Worm (Caenorhabditis elegans): ENCODE data around the gene C42D8.9.

Gene C42D8.9

ce11 chrX:5060756-5061155, 46.1 kb downstream of the C42D8.9 start, which contains the start of gene C24H10.3:
Gene C24H10.3 (plus strand): TSS chrX:5061056.
- TF ChIP-seq sox-2 (GFP tag; IDR thresholded peaks at IDR 0.05), result no peak
- TF ChIP-seq unc-55 (GFP tag; optimal IDR thresholded peaks at IDR 0.05), result no peak
- TF ChIP-seq F13H6.1 (tag; optimal IDR thresholded peaks at IDR 0.05), result no peak
- TF ChIP-seq ceh-6 (GFP tag; optimal IDR thresholded peaks at IDR 0.05), result no peak
- no peak for TF ChIP-seq ceh-9 (tag; optimal IDR thresholded peaks at IDR 0.05)
- TF ChIP-seq Y22D7AL.16 (tag; optimal IDR thresholded peaks at IDR 0.05), result no peak
- no peak for TF ChIP-seq dve-1 (tag; optimal IDR thresholded peaks at IDR 0.05)
- no peak for TF ChIP-seq hlh-30 (tag; optimal IDR thresholded peaks at IDR 0.05; ENCODE audit: insufficient read depth)
- no peak for TF ChIP-seq nhr-232 (tag; optimal IDR thresholded peaks at IDR 0.05)
- no peak for TF ChIP-seq odd-2 (tag; optimal IDR thresholded peaks at IDR 0.05)
- TF ChIP-seq ahr-1 (tag; optimal IDR thresholded peaks at IDR 0.05), result no peak
- TF ChIP-seq ceh-31 (tag; optimal IDR thresholded peaks at IDR 0.05), result no peak
- TF ChIP-seq ceh-19 (GFP tag; optimal IDR thresholded peaks at IDR 0.05), result no peak

DNA sequence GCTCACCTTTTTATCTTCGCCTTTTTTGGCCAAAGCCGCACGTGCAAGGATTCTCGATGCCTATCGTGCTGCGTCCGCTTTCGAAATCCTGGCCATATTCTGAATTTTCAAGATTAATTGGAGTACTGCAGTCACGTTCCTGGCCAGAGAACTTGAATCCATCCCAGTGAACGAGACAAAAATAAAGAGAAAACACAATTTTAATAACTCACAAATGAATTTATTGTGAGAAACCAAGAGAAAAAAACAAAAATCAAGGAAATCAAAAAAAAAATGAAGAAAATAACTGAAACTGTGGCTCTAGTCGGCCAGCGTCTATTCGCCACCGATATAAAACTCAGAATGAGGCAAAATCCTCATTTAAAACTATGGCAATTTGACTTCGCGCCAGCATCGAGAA, 47.7 kb downstream of the C42D8.9 start, which contains the start of gene C24H10.4:
Gene C24H10.4, minus strand, starts transcription at position 101 of the 400 bp plus-strand sequence.
- TF ChIP-seq nhr-232 (tag; optimal IDR thresholded peaks at IDR 0.05), result no peak
- TF ChIP-seq hlh-8 (tag; optimal IDR thresholded peaks at IDR 0.05), result no peak
- no peak for TF ChIP-seq K02D7.2 (tag; optimal IDR thresholded peaks at IDR 0.05)
- no peak for TF ChIP-seq ceh-9 (tag; optimal IDR thresholded peaks at IDR 0.05)
- TF ChIP-seq pag-3 (tag; optimal IDR thresholded peaks at IDR 0.05; ENCODE audit: borderline replicate concordance), result no peak
- no peak for TF ChIP-seq sox-4 (tag; optimal IDR thresholded peaks at IDR 0.05)
- TF ChIP-seq ceh-2 (tag; optimal IDR thresholded peaks at IDR 0.05), result no peak
- TF ChIP-seq fkh-6 (tag; optimal IDR thresholded peaks at IDR 0.05), result no peak
- TF ChIP-seq rnt-1 (tag; optimal IDR thresholded peaks at IDR 0.05), result no peak
- no peak for TF ChIP-seq sox-2 (GFP tag; IDR thresholded peaks at IDR 0.05)
- no peak for TF ChIP-seq ets-4 (tag; optimal IDR thresholded peaks at IDR 0.05)
- TF ChIP-seq C38D4.7 (GFP tag; optimal IDR thresholded peaks at IDR 0.05), result no peak
- TF ChIP-seq eyg-1 (tag; optimal IDR thresholded peaks at IDR 0.05), result no peak
- TF ChIP-seq dmd-4 (tag; optimal IDR thresholded peaks at IDR 0.05; ENCODE audit: borderline replicate concordance), result no peak
- TF ChIP-seq tbx-7 (tag; optimal IDR thresholded peaks at IDR 0.05), result no peak
- TF ChIP-seq pax-1 (tag; optimal IDR thresholded peaks at IDR 0.05), result no peak

DNA sequence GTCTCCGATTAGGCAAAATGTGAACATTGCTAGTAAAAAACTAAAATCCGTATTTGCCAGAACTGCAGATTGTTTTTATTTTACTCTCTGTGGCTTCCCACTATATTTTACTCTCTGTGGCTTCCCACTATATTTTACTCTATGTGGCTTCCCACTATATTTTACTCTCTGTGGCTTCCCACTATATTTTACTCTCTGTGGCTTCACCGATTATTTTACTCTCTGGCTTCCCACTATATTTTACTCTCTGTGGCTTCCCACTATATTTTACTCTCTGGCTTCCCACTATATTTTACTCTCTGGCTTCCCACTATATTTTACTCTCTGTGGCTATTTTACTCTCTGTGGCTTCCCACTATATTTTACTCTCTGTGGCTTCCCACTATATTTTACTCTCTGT, 50.6 kb downstream of the C42D8.9 start:
- peak; percentile 80 for TF ChIP-seq elt-4 (tag; optimal IDR thresholded peaks at IDR 0.05)
- peak; percentile 84 for TF ChIP-seq hlh-6 (tag; optimal IDR thresholded peaks at IDR 0.05)
- peak; percentile 79 for TF ChIP-seq che-1 (tag; optimal IDR thresholded peaks at IDR 0.05)
- TF ChIP-seq lin-11 (tag; optimal IDR thresholded peaks at IDR 0.05), result peak; percentile 79
- TF ChIP-seq pat-9 (tag; optimal IDR thresholded peaks at IDR 0.05), result peak; percentile 77
- peak; percentile 25 for TF ChIP-seq ceh-34 (tag; optimal IDR thresholded peaks at IDR 0.05)
- TF ChIP-seq gmeb-2 (tag; optimal IDR thresholded peaks at IDR 0.05), result peak; percentile 66
- TF ChIP-seq fax-1 (tag; optimal IDR thresholded peaks at IDR 0.05), result peak; percentile 56
- peak; percentile 79 for TF ChIP-seq hlh-8 (tag; optimal IDR thresholded peaks at IDR 0.05)
- TF ChIP-seq fkh-6 (tag; optimal IDR thresholded peaks at IDR 0.05), result peak; percentile 84
- TF ChIP-seq ceh-6 (GFP tag; optimal IDR thresholded peaks at IDR 0.05), result peak; percentile 59
- TF ChIP-seq ceh-19 (GFP tag; optimal IDR thresholded peaks at IDR 0.05), result peak; percentile 73
- TF ChIP-seq C08G9.2 (tag; optimal IDR thresholded peaks at IDR 0.05), result peak; percentile 39
- peak; percentile 56 for TF ChIP-seq ref-2 (tag; optimal IDR thresholded peaks at IDR 0.05)
- TF ChIP-seq ztf-16 (tag; optimal IDR thresholded peaks at IDR 0.05), result peak; percentile 1
- peak; percentile 38 for TF ChIP-seq sdc-2 (tag; optimal IDR thresholded peaks at IDR 0.05)
- peak; percentile 93 for TF ChIP-seq tbx-2 (tag; optimal IDR thresholded peaks at IDR 0.05)
- TF ChIP-seq sox-4 (tag; optimal IDR thresholded peaks at IDR 0.05), result peak; percentile 76
- peak; percentile 66 for TF ChIP-seq F13H6.1 (tag; optimal IDR thresholded peaks at IDR 0.05)
- peak; percentile 34 for TF ChIP-seq ets-4 (tag; optimal IDR thresholded peaks at IDR 0.05)
- peak; percentile 34 for TF ChIP-seq C38D4.7 (GFP tag; optimal IDR thresholded peaks at IDR 0.05)
- peak; percentile 68 for TF ChIP-seq lim-6 (tag; optimal IDR thresholded peaks at IDR 0.05)
- peak; percentile 89 for TF ChIP-seq hlh-13 (GFP tag; optimal IDR thresholded peaks at IDR 0.05)
- TF ChIP-seq Y22D7AL.16 (tag; optimal IDR thresholded peaks at IDR 0.05), result peak; percentile 92
- TF ChIP-seq madf-2 (tag; optimal IDR thresholded peaks at IDR 0.05), result peak; percentile 95
- peak; percentile 31 for TF ChIP-seq npax-4 (tag; optimal IDR thresholded peaks at IDR 0.05)
- TF ChIP-seq mec-3 (tag; optimal IDR thresholded peaks at IDR 0.05; ENCODE audit: borderline replicate concordance), result peak; percentile 28
- TF ChIP-seq pqm-1 (tag; optimal IDR thresholded peaks at IDR 0.05), result peak; percentile 87
- TF ChIP-seq pag-3 (tag; optimal IDR thresholded peaks at IDR 0.05; ENCODE audit: borderline replicate concordance), result peak; percentile 83
- peak; percentile 29 for TF ChIP-seq elt-2 (tag; optimal IDR thresholded peaks at IDR 0.05)
- peak; percentile 37 for TF ChIP-seq eyg-1 (tag; optimal IDR thresholded peaks at IDR 0.05)
- TF ChIP-seq ttx-3 (tag; optimal IDR thresholded peaks at IDR 0.05), result peak; percentile 15
- peak; percentile 18 for TF ChIP-seq unc-42 (tag; optimal IDR thresholded peaks at IDR 0.05)
